Worm (Caenorhabditis elegans): ENCODE measurements around the gene F41G3.3.

ce11 chrII:6779104-6779503 is 22.8 kb downstream of the F41G3.3 start, which contains the start of gene T13C2.7:
- no peak for TF ChIP-seq tbx-2 (tag; optimal IDR thresholded peaks at IDR 0.05)
- no peak for TF ChIP-seq ceh-28 (tag; optimal IDR thresholded peaks at IDR 0.05)
- TF ChIP-seq mdl-1 (tag; optimal IDR thresholded peaks at IDR 0.05): no peak
- no peak for TF ChIP-seq nhr-237 (tag; optimal IDR thresholded peaks at IDR 0.05)
- no peak for TF ChIP-seq snpc-4 (tag; optimal IDR thresholded peaks at IDR 0.05)
- no peak for TF ChIP-seq fkh-10 (GFP tag; optimal IDR thresholded peaks at IDR 0.05)
- TF ChIP-seq ama-1 (optimal IDR thresholded peaks at IDR 0.05): no peak
- no peak for TF ChIP-seq zag-1 (tag; optimal IDR thresholded peaks at IDR 0.05)
- no peak for TF ChIP-seq unc-62 (GFP tag; optimal IDR thresholded peaks at IDR 0.05)
